Fruit fly (Drosophila melanogaster): ENCODE measurements around the gene CG31473.

The CG31473 gene

dm6 chr3R:7813981-7814529 is 2.4 kb downstream of the CG31473 start, which contains the start of gene CG34384:
TSS of gene CG34384 (plus strand) at chr3R:7814361.
- TF ChIP-seq fru (GFP tag; optimal IDR thresholded peaks at IDR 0.05) (peak; percentile 59), sv (GFP tag; optimal IDR thresholded peaks at IDR 0.05) (peak; percentile 19), Myc (optimal IDR thresholded peaks at IDR 0.05) (no peak), N (GFP tag; optimal IDR thresholded peaks at IDR 0.05) (no peak), Dfd (GFP tag; optimal IDR thresholded peaks at IDR 0.05) (no peak), Mio (GFP tag; optimal IDR thresholded peaks at IDR 0.05) (no peak), sage (GFP tag; optimal IDR thresholded peaks at IDR 0.05) (no peak), brk (GFP tag; optimal IDR thresholded peaks at IDR 0.05) (no peak), usp (GFP tag; optimal IDR thresholded peaks at IDR 0.05) (no peak), HLH106 (tag; optimal IDR thresholded peaks at IDR 0.05) (peak; percentile 50), Sp1 (GFP tag; optimal IDR thresholded peaks at IDR 0.05) (peak; percentile 40), Abd-B (GFP tag; optimal IDR thresholded peaks at IDR 0.05) (no peak), Jra (GFP tag; optimal IDR thresholded peaks at IDR 0.05) (no peak), dmrt93B (GFP tag; optimal IDR thresholded peaks at IDR 0.05) (peak; percentile 12), h (GFP tag; optimal IDR thresholded peaks at IDR 0.05) (peak; percentile 34), Hnf4 (GFP tag; optimal IDR thresholded peaks at IDR 0.05) (no peak), Hr83 (GFP tag; optimal IDR thresholded peaks at IDR 0.05; ENCODE audit: poor library complexity, severe bottlenecking) (no peak), CG32264 (GFP tag; optimal IDR thresholded peaks at IDR 0.05) (no peak), tai (GFP tag; optimal IDR thresholded peaks at IDR 0.05) (no peak), ey (GFP tag; optimal IDR thresholded peaks at IDR 0.05) (peak; percentile 19), Dif (GFP tag; optimal IDR thresholded peaks at IDR 0.05; ENCODE audit: partially characterized antibody) (no peak), jim (GFP tag; optimal IDR thresholded peaks at IDR 0.05) (no peak), rgr (GFP tag; optimal IDR thresholded peaks at IDR 0.05) (no peak), foxo (GFP tag; optimal IDR thresholded peaks at IDR 0.05) (peak in 1 of 2 experiments; percentile 54), br (GFP tag; optimal IDR thresholded peaks at IDR 0.05) (peak; percentile 29), psq (GFP tag; optimal IDR thresholded peaks at IDR 0.05) (peak; percentile 16), OdsH (GFP tag; optimal IDR thresholded peaks at IDR 0.05) (no peak), GATAd (GFP tag; optimal IDR thresholded peaks at IDR 0.05) (no peak)

- no peak for TF ChIP-seq GATAd (GFP tag; optimal IDR thresholded peaks at IDR 0.05)
- peak; percentile 28 for TF ChIP-seq sv (GFP tag; optimal IDR thresholded peaks at IDR 0.05)
- no peak for TF ChIP-seq brk (GFP tag; optimal IDR thresholded peaks at IDR 0.05)
- TF ChIP-seq fru (GFP tag; optimal IDR thresholded peaks at IDR 0.05) = peak; percentile 15
- TF ChIP-seq h (GFP tag; optimal IDR thresholded peaks at IDR 0.05) = peak; percentile 18
- peak in 1 of 2 experiments; percentile 27 for TF ChIP-seq foxo (GFP tag; optimal IDR thresholded peaks at IDR 0.05)
These were observed 9.9 kb downstream of the CG31473 start for dm6 chr3R:7821559-7821958.

Measured in whole organism, wandering third instar larva.